Worm (Caenorhabditis elegans) whole organism, midembryonic: ENCODE results near the gene sbds-1.

Experiments used
- T22C8.4 ChIP-seq: fragments of 200-800 bp; sonication (Bioruptor generic); IDR thresholded peaks from 2 replicates; pipeline ENCODE4 v1.3.6; 2022; ENCODE audit warnings: missing genetic modification characterization, missing compliant biosample characterization
- cog-1 ChIP-seq: sonication (generic microtip); optimal IDR thresholded peaks from 2 replicates; lab custom pipeline; 2016; ENCODE audit warnings: missing genetic modification characterization, missing compliant biosample characterization
- flt-1 ChIP-seq: fragments of 200-800 bp; sonication (Bioruptor generic); IDR thresholded peaks from 2 replicates; pipeline ENCODE4 v1.3.6; 2022; ENCODE audit warnings: missing genetic modification characterization, missing compliant biosample characterization
- klf-2 ChIP-seq: fragments of 200-800 bp; sonication (Bioruptor generic); conservative IDR thresholded peaks from 2 replicates; pipeline ENCODE4 v1.3.6; 2022; ENCODE audit warnings: missing genetic modification reagents, missing genetic modification characterization, missing compliant biosample characterization
- med-1 ChIP-seq: sonication (generic microtip); optimal IDR thresholded peaks from 2 replicates; lab custom pipeline; 2017; ENCODE audit warnings: missing genetic modification characterization, mild to moderate bottlenecking, missing compliant biosample characterization, antibody characterized with exemption, missing genetic modification reagents; ENCODE audit not compliant: insufficient read depth
- ref-1 ChIP-seq: fragments of 200-800 bp; sonication (Bioruptor generic); conservative IDR thresholded peaks from 2 replicates; pipeline ENCODE4 v1.3.6; 2022; ENCODE audit warnings: missing genetic modification reagents, missing genetic modification characterization, missing compliant biosample characterization
- tab-1 ChIP-seq: fragments of 200-800 bp; sonication (Bioruptor generic); IDR thresholded peaks from 2 replicates; pipeline ENCODE4 v1.3.6; 2022; ENCODE audit warnings: missing genetic modification characterization, missing compliant biosample characterization
- ztf-23 ChIP-seq: fragments of 200-800 bp; sonication (Bioruptor generic); IDR thresholded peaks from 2 replicates; pipeline ENCODE4 v1.3.6; 2022; ENCODE audit warnings: missing genetic modification reagents, missing genetic modification characterization, missing compliant biosample characterization
- ztf-29 ChIP-seq: fragments of 200-800 bp; sonication (Bioruptor generic); IDR thresholded peaks from 2 replicates; pipeline ENCODE4 v1.3.6; 2022; ENCODE audit warnings: missing genetic modification reagents, missing genetic modification characterization, missing compliant biosample characterization

The sbds-1 gene

DNA sequence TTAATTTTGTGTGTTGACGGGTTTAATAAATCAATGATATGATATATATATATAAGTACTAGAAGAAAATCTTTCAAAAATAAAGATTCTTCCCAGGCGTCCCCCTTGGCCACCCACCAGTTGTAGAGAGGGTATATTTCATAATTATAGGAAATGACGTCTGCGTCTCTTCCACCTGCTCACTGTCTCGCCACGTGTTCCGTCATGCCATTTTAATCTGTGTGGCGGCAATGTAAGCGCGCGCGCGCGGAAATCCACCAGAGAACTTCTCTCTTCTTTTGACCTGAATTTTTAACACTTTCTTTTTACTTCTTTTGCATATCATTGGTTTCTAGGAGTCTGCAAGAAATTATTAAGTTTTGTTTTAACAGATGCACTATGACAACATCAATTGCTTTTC is 16.1 kb upstream of the sbds-1 start:
- no peak for TF ChIP-seq tab-1
- no peak for TF ChIP-seq ztf-23 (GFP tag; lab: Robert Waterston, UW)
- TF ChIP-seq T22C8.4 (GFP tag; lab: Robert Waterston, UW) = no peak
- TF ChIP-seq ztf-29 = no peak
- no peak for TF ChIP-seq flt-1 (GFP tag; lab: Robert Waterston, UW)
- TF ChIP-seq ref-1 (GFP tag; lab: Robert Waterston, UW) = no peak
- no peak for TF ChIP-seq med-1
- no peak for TF ChIP-seq cog-1 (tag; lab: Kevin White, UChicago)
- TF ChIP-seq klf-2 (GFP tag; lab: Robert Waterston, UW) = no peak

ce11 chrIII:651587-651986 is 13.4 kb upstream of the sbds-1 start:
- TF ChIP-seq ref-1 (GFP tag; lab: Robert Waterston, UW) (no peak), flt-1 (GFP tag; lab: Robert Waterston, UW) (no peak), cog-1 (tag; lab: Kevin White, UChicago) (no peak), ztf-29 (no peak), klf-2 (GFP tag; lab: Robert Waterston, UW) (no peak), T22C8.4 (GFP tag; lab: Robert Waterston, UW) (no peak), tab-1 (no peak), med-1 (no peak), ztf-23 (GFP tag; lab: Robert Waterston, UW) (no peak)

ce11 chrIII:650539-650938 is 12.3 kb upstream of the sbds-1 start:
- TF ChIP-seq klf-2 (GFP tag; lab: Robert Waterston, UW) (no peak), flt-1 (GFP tag; lab: Robert Waterston, UW) (no peak)

DNA sequence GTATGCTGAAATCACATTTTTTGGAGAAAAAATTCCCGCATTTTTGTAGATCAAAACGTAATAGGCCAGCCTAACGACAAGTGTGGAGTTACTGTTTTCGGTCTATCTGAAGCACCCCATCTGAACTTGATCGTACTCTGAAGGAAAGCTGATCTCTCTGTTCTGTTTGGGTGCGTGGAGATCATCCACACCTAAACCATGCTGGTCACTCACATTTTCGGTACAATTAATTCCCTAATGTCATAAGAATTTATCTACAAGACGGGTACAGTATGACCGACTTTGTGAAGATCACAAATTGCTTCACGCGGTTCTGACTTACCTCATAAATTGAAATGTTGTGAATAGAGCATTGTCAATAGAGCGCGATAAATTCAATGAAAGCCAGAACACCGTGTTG is 11.7 kb upstream of the sbds-1 start:
- TF ChIP-seq klf-2 (GFP tag; lab: Robert Waterston, UW) (no peak), ref-1 (GFP tag; lab: Robert Waterston, UW) (no peak), T22C8.4 (GFP tag; lab: Robert Waterston, UW) (no peak), ztf-23 (GFP tag; lab: Robert Waterston, UW) (no peak), flt-1 (GFP tag; lab: Robert Waterston, UW) (no peak), tab-1 (no peak), cog-1 (tag; lab: Kevin White, UChicago) (no peak), med-1 (no peak), ztf-29 (no peak)

ce11 chrIII:647248-647647 is 9.0 kb upstream of the sbds-1 start:
- no peak for TF ChIP-seq ztf-23 (GFP tag; lab: Robert Waterston, UW)
- no peak for TF ChIP-seq ztf-29
- TF ChIP-seq cog-1 (tag; lab: Kevin White, UChicago) = no peak
- no peak for TF ChIP-seq klf-2 (GFP tag; lab: Robert Waterston, UW)
- TF ChIP-seq tab-1 = no peak
- TF ChIP-seq med-1 = no peak
- TF ChIP-seq flt-1 (GFP tag; lab: Robert Waterston, UW) = no peak
- no peak for TF ChIP-seq T22C8.4 (GFP tag; lab: Robert Waterston, UW)
- no peak for TF ChIP-seq ref-1 (GFP tag; lab: Robert Waterston, UW)

DNA sequence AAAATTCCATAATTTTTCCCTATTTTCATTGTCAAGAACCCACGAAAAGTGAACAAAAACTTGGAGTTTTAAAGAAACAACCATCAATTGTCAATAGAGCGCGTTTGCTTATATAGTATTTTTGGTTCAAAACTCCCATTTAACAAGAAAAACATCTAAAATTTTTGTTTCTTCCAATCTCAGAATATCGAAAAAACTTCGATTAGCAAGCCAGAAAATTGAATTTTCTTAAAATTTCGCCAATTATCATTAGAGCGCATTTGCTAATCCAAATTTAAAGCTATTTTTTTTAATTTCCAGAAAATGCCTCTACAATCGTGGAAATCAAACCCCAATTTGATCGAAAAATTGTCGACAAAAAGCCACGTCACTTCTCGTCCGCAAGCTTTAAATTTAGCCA is 8.2 kb upstream of the sbds-1 start, which contains the start of gene orai-1:
Gene orai-1, plus strand, starts transcription at position 301 of the 400 bp plus-strand sequence.
- TF ChIP-seq cog-1 (tag; lab: Kevin White, UChicago) (no peak), ztf-23 (GFP tag; lab: Robert Waterston, UW) (no peak), flt-1 (GFP tag; lab: Robert Waterston, UW) (no peak), T22C8.4 (GFP tag; lab: Robert Waterston, UW) (no peak), ztf-29 (no peak), ref-1 (GFP tag; lab: Robert Waterston, UW) (no peak), tab-1 (no peak), med-1 (no peak), klf-2 (GFP tag; lab: Robert Waterston, UW) (no peak)

ce11 chrIII:644660-645059 is 6.4 kb upstream of the sbds-1 start:
- TF ChIP-seq ztf-29 (no peak), klf-2 (GFP tag; lab: Robert Waterston, UW) (no peak), ztf-23 (GFP tag; lab: Robert Waterston, UW) (no peak), tab-1 (no peak), ref-1 (GFP tag; lab: Robert Waterston, UW) (no peak), T22C8.4 (GFP tag; lab: Robert Waterston, UW) (no peak), flt-1 (GFP tag; lab: Robert Waterston, UW) (no peak), med-1 (no peak), cog-1 (tag; lab: Kevin White, UChicago) (no peak)

DNA sequence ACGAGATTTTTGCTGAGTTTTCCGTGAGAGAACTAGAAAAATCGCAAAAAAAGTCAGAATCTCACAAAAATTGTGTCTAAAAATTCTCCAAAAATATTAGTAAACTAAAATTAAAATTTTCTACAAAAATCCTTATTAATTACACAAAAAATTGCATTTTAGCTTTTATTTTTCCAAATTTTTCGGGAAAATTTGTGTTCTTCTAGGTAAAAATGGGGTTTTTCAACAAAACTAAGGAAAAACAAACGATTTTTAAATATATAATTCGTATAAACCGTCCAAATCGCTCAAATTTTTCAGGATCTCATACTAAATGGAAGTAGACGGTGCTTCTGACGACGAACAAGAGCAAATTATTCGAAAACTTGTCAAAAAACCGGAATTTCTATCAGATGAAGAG is 3.5 kb upstream of the sbds-1 start, which contains the start of gene W06E11.1:
Gene W06E11.1, plus strand, starts transcription at position 301 of the 400 bp plus-strand sequence.
- TF ChIP-seq T22C8.4 (GFP tag; lab: Robert Waterston, UW) (no peak), klf-2 (GFP tag; lab: Robert Waterston, UW) (no peak), ztf-29 (no peak), ref-1 (GFP tag; lab: Robert Waterston, UW) (no peak), ztf-23 (GFP tag; lab: Robert Waterston, UW) (no peak), flt-1 (GFP tag; lab: Robert Waterston, UW) (no peak), tab-1 (no peak), med-1 (no peak), cog-1 (tag; lab: Kevin White, UChicago) (no peak)

DNA sequence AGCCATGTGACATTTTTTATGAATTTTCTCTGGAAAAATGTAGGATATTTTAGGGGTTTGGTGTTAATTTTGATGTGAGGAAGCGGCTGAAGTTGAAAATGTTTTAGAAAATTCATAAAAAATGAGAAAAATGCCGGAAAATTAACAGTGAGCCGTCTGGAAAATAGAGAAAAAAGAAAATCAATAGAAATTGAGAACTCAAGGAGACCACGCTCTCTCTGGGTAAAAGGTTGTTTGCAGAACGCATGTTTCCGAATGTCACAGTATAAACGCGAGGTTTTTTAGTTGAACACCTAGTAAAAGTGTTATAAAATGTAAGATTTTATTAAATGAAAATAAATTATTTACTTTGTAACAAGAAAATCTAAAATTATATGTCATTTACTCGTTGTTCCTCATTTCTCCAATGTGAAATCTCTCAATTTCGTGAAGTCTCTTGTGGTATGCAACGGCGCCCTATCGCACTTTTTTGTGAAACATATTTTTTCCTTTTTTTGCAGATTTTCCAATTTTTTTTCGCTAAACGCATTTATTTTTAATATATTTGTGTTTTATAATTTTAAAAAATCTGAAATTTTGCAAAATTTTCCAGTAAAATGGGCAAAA is 2.1 kb upstream of the sbds-1 start, which contains the start of the genes tag-266 and tag-267:
Gene tag-266, minus strand, starts transcription at position 29 of the 606 bp plus-strand sequence.
Gene tag-267, plus strand, starts transcription at position 593 of the 606 bp plus-strand sequence.
- TF ChIP-seq cog-1 (tag; lab: Kevin White, UChicago) = peak; percentile 94
- peak; percentile 81 for TF ChIP-seq ztf-23 (GFP tag; lab: Robert Waterston, UW)
- TF ChIP-seq ztf-29 = no peak
- TF ChIP-seq klf-2 (GFP tag; lab: Robert Waterston, UW) = peak; percentile 74
- TF ChIP-seq T22C8.4 (GFP tag; lab: Robert Waterston, UW) = peak; percentile 57; the same call in 1 of the 2 replicates
- peak; percentile 81; the same call in 1 of the 2 replicates for TF ChIP-seq flt-1 (GFP tag; lab: Robert Waterston, UW)
- no peak for TF ChIP-seq ref-1 (GFP tag; lab: Robert Waterston, UW)
